Worm (Caenorhabditis elegans) whole organism, L4/young adult: ENCODE data around the gene flp-25.

ENCODE experiments used
- W03F9.2 ChIP-seq: fragments of 150-350 bp; optimal IDR thresholded peaks from 2 replicates; lab custom pipeline; 2014; ENCODE audit warnings: missing biosample characterization, missing genetic modification characterization
- dao-5 ChIP-seq: sonication (generic microtip); optimal IDR thresholded peaks from 2 replicates; lab custom pipeline; 2016; ENCODE audit warnings: missing genotype, missing genetic modification characterization, moderate library complexity, missing compliant biosample characterization
- him-1 ChIP-seq: sonication (generic microtip); optimal IDR thresholded peaks from 2 replicates; lab custom pipeline; 2016; ENCODE audit warnings: missing genotype, missing genetic modification reagents, missing genetic modification characterization, missing compliant biosample characterization

Gene flp-25

ce11 chrIII:9336807-9337206 is 24.5 kb upstream of the flp-25 start:
- TF ChIP-seq dao-5 (tag; lab: Kevin White, UChicago) (no peak), him-1 (no peak), W03F9.2 (tag; lab: Kevin White, UChicago) (no peak)

- TF ChIP-seq dao-5 (tag; lab: Kevin White, UChicago) = no peak
- TF ChIP-seq W03F9.2 (tag; lab: Kevin White, UChicago) = no peak
- TF ChIP-seq him-1 = no peak
Measured at ce11 chrIII:9337968-9338367, 23.4 kb upstream of the flp-25 start.

- no peak for TF ChIP-seq him-1
- TF ChIP-seq dao-5 (tag; lab: Kevin White, UChicago) = no peak
- TF ChIP-seq W03F9.2 (tag; lab: Kevin White, UChicago) = no peak
Measured at ce11 chrIII:9340025-9340424, 21.3 kb upstream of the flp-25 start.

- no peak for TF ChIP-seq him-1
- TF ChIP-seq W03F9.2 (tag; lab: Kevin White, UChicago) = no peak
- TF ChIP-seq dao-5 (tag; lab: Kevin White, UChicago) = no peak
Measured at ce11 chrIII:9344347-9344746, 17.0 kb upstream of the flp-25 start, which contains the start of gene emb-9. Gene emb-9 (minus strand): TSS chrIII:9344447.

- TF ChIP-seq him-1 = no peak
- no peak for TF ChIP-seq dao-5 (tag; lab: Kevin White, UChicago)
- no peak for TF ChIP-seq W03F9.2 (tag; lab: Kevin White, UChicago)
Measured at ce11 chrIII:9346114-9346513, 15.2 kb upstream of the flp-25 start.

ce11 chrIII:9346722-9347121 is 14.6 kb upstream of the flp-25 start:
- no peak for TF ChIP-seq W03F9.2 (tag; lab: Kevin White, UChicago)
- TF ChIP-seq him-1 = no peak
- no peak for TF ChIP-seq dao-5 (tag; lab: Kevin White, UChicago)

- TF ChIP-seq him-1 (no peak), W03F9.2 (tag; lab: Kevin White, UChicago) (no peak), dao-5 (tag; lab: Kevin White, UChicago) (no peak)
Measured at ce11 chrIII:9353814-9354213, 7.5 kb upstream of the flp-25 start.

ce11 chrIII:9355412-9355969 is 5.8 kb upstream of the flp-25 start, which contains the start of gene chtb-1:
Gene chtb-1 (minus strand): TSS chrIII:9355462.
- TF ChIP-seq dao-5 (tag; lab: Kevin White, UChicago) (no peak), W03F9.2 (tag; lab: Kevin White, UChicago) (no peak), him-1 (no peak)

ce11 chrIII:9359060-9359459 is 2.3 kb upstream of the flp-25 start, which contains the start of gene K04H4.5:
Gene K04H4.5 (plus strand): TSS chrIII:9359360.
- no peak for TF ChIP-seq W03F9.2 (tag; lab: Kevin White, UChicago)
- no peak for TF ChIP-seq him-1
- TF ChIP-seq dao-5 (tag; lab: Kevin White, UChicago) = no peak

ce11 chrIII:9366376-9366775 is 5.0 kb downstream of the flp-25 start:
- no peak for TF ChIP-seq dao-5 (tag; lab: Kevin White, UChicago)
- TF ChIP-seq him-1 = no peak
- no peak for TF ChIP-seq W03F9.2 (tag; lab: Kevin White, UChicago)

ce11 chrIII:9366971-9367370 is 5.6 kb downstream of the flp-25 start, which contains the start of gene crn-6:
Gene crn-6 (plus strand): TSS chrIII:9367271.
- TF ChIP-seq dao-5 (tag; lab: Kevin White, UChicago) (no peak), W03F9.2 (tag; lab: Kevin White, UChicago) (no peak), him-1 (no peak)

- TF ChIP-seq W03F9.2 (tag; lab: Kevin White, UChicago) (no peak), him-1 (no peak), dao-5 (tag; lab: Kevin White, UChicago) (no peak)
Measured at ce11 chrIII:9373779-9374178, 12.5 kb downstream of the flp-25 start.

ce11 chrIII:9376701-9377100 is 15.4 kb downstream of the flp-25 start:
- TF ChIP-seq W03F9.2 (tag; lab: Kevin White, UChicago) = no peak
- TF ChIP-seq him-1 = no peak
- no peak for TF ChIP-seq dao-5 (tag; lab: Kevin White, UChicago)

ce11 chrIII:9383496-9383895 is 22.2 kb downstream of the flp-25 start, which contains the start of gene tkr-1:
Gene tkr-1 (plus strand): TSS chrIII:9383796.
- TF ChIP-seq W03F9.2 (tag; lab: Kevin White, UChicago) = no peak
- no peak for TF ChIP-seq him-1
- TF ChIP-seq dao-5 (tag; lab: Kevin White, UChicago) = no peak

- TF ChIP-seq dao-5 (tag; lab: Kevin White, UChicago) = no peak
- no peak for TF ChIP-seq W03F9.2 (tag; lab: Kevin White, UChicago)
- no peak for TF ChIP-seq him-1
Measured at ce11 chrIII:9385543-9385942, 24.2 kb downstream of the flp-25 start, which contains the start of gene C38C10.3. Gene C38C10.3 (minus strand): TSS chrIII:9385643.
